Fruit fly (Drosophila melanogaster): ENCODE results near the gene CG15385.

The CG15385 gene

dm6 chr2L:2201107-2201561 is 11.2 kb downstream of the CG15385 start (continued):
- TF ChIP-seq ranshi (GFP tag; IDR thresholded peaks at IDR 0.05) (peak; percentile 63; the same call in 1 of the 2 replicates), kay (GFP tag; optimal IDR thresholded peaks at IDR 0.05) (peak; percentile 34), CG31224 (GFP tag; IDR thresholded peaks at IDR 0.05) (no peak), CG10462 (GFP tag; optimal IDR thresholded peaks at IDR 0.05) (peak; percentile 74), sug (tag; optimal IDR thresholded peaks at IDR 0.05) (peak; percentile 32), lola (GFP tag; optimal IDR thresholded peaks at IDR 0.05) (peak in 1 of 3 experiments; percentile 97), fd96Cb (tag; optimal IDR thresholded peaks at IDR 0.05) (peak; percentile 88), Usf (GFP tag; optimal IDR thresholded peaks at IDR 0.05) (peak; percentile 67), chif (GFP tag; optimal IDR thresholded peaks at IDR 0.05) (peak; percentile 84), CG18619 (GFP tag; optimal IDR thresholded peaks at IDR 0.05) (peak; percentile 74), CG3847 (GFP tag; IDR thresholded peaks at IDR 0.05) (peak; percentile 44), CG10267 (tag; optimal IDR thresholded peaks at IDR 0.05) (peak; percentile 81), caup (GFP tag; optimal IDR thresholded peaks at IDR 0.05; ENCODE audit: severe bottlenecking) (peak; percentile 57), nerfin-1 (tag; optimal IDR thresholded peaks at IDR 0.05) (peak; percentile 92), E2f2 (GFP tag; IDR thresholded peaks at IDR 0.05) (peak; percentile 40; the same call in 1 of the 2 replicates), Mes4 (GFP tag; optimal IDR thresholded peaks at IDR 0.05) (peak; percentile 75), CG9932 (GFP tag; IDR thresholded peaks at IDR 0.05) (no peak), CG11504 (tag; optimal IDR thresholded peaks at IDR 0.05) (peak; percentile 88), CG32772 (GFP tag; IDR thresholded peaks at IDR 0.05) (peak; percentile 67; the same call in 1 of the 2 replicates), Antp (GFP tag; optimal IDR thresholded peaks at IDR 0.05) (peak; percentile 54), Dbx (GFP tag; IDR thresholded peaks at IDR 0.05) (no peak), gsb (GFP tag; IDR thresholded peaks at IDR 0.05) (no peak), CG2116 (GFP tag; optimal IDR thresholded peaks at IDR 0.05) (peak; percentile 44), CG5245 (GFP tag; optimal IDR thresholded peaks at IDR 0.05) (peak; percentile 77), CG2889 (GFP tag; IDR thresholded peaks at IDR 0.05) (no peak), trem (tag; optimal IDR thresholded peaks at IDR 0.05) (peak; percentile 89), CG18011 (GFP tag; optimal IDR thresholded peaks at IDR 0.05) (no peak), Poxn (GFP tag; IDR thresholded peaks at IDR 0.05) (no peak), jigr1 (GFP tag; IDR thresholded peaks at IDR 0.05) (no peak), Dfd (GFP tag; optimal IDR thresholded peaks at IDR 0.05) (no peak), rib (GFP tag; IDR thresholded peaks at IDR 0.05) (no peak), CG17612 (GFP tag; IDR thresholded peaks at IDR 0.05) (no peak), crc (GFP tag; optimal IDR thresholded peaks at IDR 0.05) (peak; percentile 42), CG12659 (GFP tag; optimal IDR thresholded peaks at IDR 0.05) (peak; percentile 71), vvl (GFP tag; IDR thresholded peaks at IDR 0.05) (peak; percentile 87), Camta (GFP tag; optimal IDR thresholded peaks at IDR 0.05) (peak; percentile 75), CG13624 (GFP tag; optimal IDR thresholded peaks at IDR 0.05) (no peak), sima (GFP tag; optimal IDR thresholded peaks at IDR 0.05) (no peak), CG6854 (GFP tag; optimal IDR thresholded peaks at IDR 0.05) (no peak), az2 (GFP tag; optimal IDR thresholded peaks at IDR 0.05) (peak; percentile 86), grn (GFP tag; optimal IDR thresholded peaks at IDR 0.05) (peak; percentile 49), CG31388 (GFP tag; optimal IDR thresholded peaks at IDR 0.05) (peak; percentile 52), CG1792 (GFP tag; optimal IDR thresholded peaks at IDR 0.05) (peak; percentile 39), H15 (GFP tag; IDR thresholded peaks at IDR 0.05) (peak; percentile 32; the same call in 2 of the 3 replicates), HLH4C (GFP tag; IDR thresholded peaks at IDR 0.05; ENCODE audit: partially characterized antibody) (no peak), dmrt11E (tag; optimal IDR thresholded peaks at IDR 0.05) (peak; percentile 95), sisA (GFP tag; IDR thresholded peaks at IDR 0.05) (peak; percentile 74), CG15073 (GFP tag; optimal IDR thresholded peaks at IDR 0.05) (peak; percentile 22), kah (GFP tag; optimal IDR thresholded peaks at IDR 0.05) (peak; percentile 21), Doc2 (GFP tag; IDR thresholded peaks at IDR 0.05) (no peak), Dad (GFP tag; optimal IDR thresholded peaks at IDR 0.05) (peak; percentile 59), CG4404 (GFP tag; IDR thresholded peaks at IDR 0.05) (peak; percentile 59)
